Worm (Caenorhabditis elegans): Measurements from ENCODE around the gene Y41D4B.6.

ce11 chrIV:1676926-1677325 lies 43.4 kb downstream of the Y41D4B.6 start:
- TF ChIP-seq ama-1 (optimal IDR thresholded peaks at IDR 0.05) (no peak), hmg-4 (GFP tag; optimal IDR thresholded peaks at IDR 0.05) (no peak), ceh-36 (tag; optimal IDR thresholded peaks at IDR 0.05) (peak; percentile 7), sea-1 (GFP tag; conservative IDR thresholded peaks at IDR 0.05) (no peak)

Measured in whole organism, early embryonic.